Worm (Caenorhabditis elegans) whole organism, early embryonic: ENCODE measurements around the gene K03H1.12.

Experiments
- B0310.2 ChIP-seq: sonication (generic microtip); optimal IDR thresholded peaks from 2 replicates; lab custom pipeline; 2016; ENCODE audit warnings: mild to moderate bottlenecking, missing genetic modification characterization, missing compliant biosample characterization
- F13C5.2 ChIP-seq: sonication (generic microtip); optimal IDR thresholded peaks from 2 replicates; lab custom pipeline; 2017; ENCODE audit warnings: mild to moderate bottlenecking, missing genetic modification characterization, inconsistent platforms, missing compliant biosample characterization
- aly-1 ChIP-seq: sonication (generic microtip); optimal IDR thresholded peaks from 2 replicates; lab custom pipeline; 2016; ENCODE audit warnings: missing genetic modification characterization, missing compliant biosample characterization
- ama-1 ChIP-seq: fragments of 150-350 bp; optimal IDR thresholded peaks from 2 replicates; lab custom pipeline; 2014
- hmbx-1 ChIP-seq: sonication (generic microtip); optimal IDR thresholded peaks from 2 replicates; lab custom pipeline; 2016; ENCODE audit warnings: mild to moderate bottlenecking, missing genetic modification characterization, missing compliant biosample characterization
- hmg-4 ChIP-seq: fragments of 200-800 bp; sonication (Bioruptor generic); optimal IDR thresholded peaks from 2 replicates; lab custom pipeline; 2018; ENCODE audit warnings: mild to moderate bottlenecking, missing genetic modification characterization, missing compliant biosample characterization
- hnd-1 ChIP-seq: sonication (generic microtip); optimal IDR thresholded peaks from 2 replicates; lab custom pipeline; 2016; ENCODE audit warnings: missing genetic modification characterization, missing compliant biosample characterization
- pes-1 ChIP-seq: fragments of 200-800 bp; sonication (Bioruptor generic); IDR thresholded peaks from 2 replicates; pipeline ENCODE4 v1.3.6; 2022; ENCODE audit warnings: missing genetic modification reagents, missing genetic modification characterization, missing compliant biosample characterization
- scrt-1 ChIP-seq: fragments of 200-800 bp; sonication (Bioruptor generic); IDR thresholded peaks from 2 replicates; pipeline ENCODE4 v1.3.6; 2022; ENCODE audit warnings: missing genetic modification characterization, missing compliant biosample characterization
- sea-1 ChIP-seq: fragments of 200-800 bp; sonication (Bioruptor generic); conservative IDR thresholded peaks from 2 replicates; pipeline ENCODE4 v1.3.6; 2022; ENCODE audit warnings: missing genetic modification characterization, missing compliant biosample characterization
- tbx-11 ChIP-seq: fragments of 200-800 bp; sonication (Bioruptor generic); IDR thresholded peaks from 2 replicates; pipeline ENCODE4 v1.3.6; 2022; ENCODE audit warnings: missing genetic modification characterization, missing compliant biosample characterization

DNA sequence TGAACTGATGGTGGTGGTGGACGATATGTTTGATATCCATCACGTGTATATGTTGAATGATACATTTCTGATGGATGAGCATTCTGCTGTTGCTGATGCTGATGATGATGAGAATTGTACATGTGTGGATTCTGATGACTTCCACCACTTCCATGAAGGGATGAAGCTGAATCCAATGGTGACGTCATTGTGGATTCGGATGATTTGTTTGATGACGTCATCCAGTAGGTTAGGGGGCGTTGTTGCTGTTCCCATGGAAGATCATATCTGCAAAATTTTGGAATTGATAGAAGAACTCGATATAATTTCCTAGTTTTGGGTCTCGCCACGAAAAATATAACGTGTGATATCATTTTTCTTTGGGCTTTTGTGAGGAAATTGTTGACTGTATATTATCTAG lies 22.0 kb downstream of the K03H1.12 start:
- TF ChIP-seq ama-1 (no peak), B0310.2 (tag; lab: Kevin White, UChicago) (no peak), aly-1 (tag; lab: Kevin White, UChicago) (no peak), pes-1 (no peak), tbx-11 (GFP tag; lab: Robert Waterston, UW) (no peak), F13C5.2 (tag; lab: Kevin White, UChicago) (no peak), sea-1 (GFP tag; lab: Robert Waterston, UW) (no peak), hnd-1 (tag; lab: Kevin White, UChicago) (no peak), hmbx-1 (tag; lab: Kevin White, UChicago) (no peak), scrt-1 (GFP tag; lab: Robert Waterston, UW) (no peak), hmg-4 (GFP tag; lab: Kevin White, UChicago) (no peak)
